Fruit fly (Drosophila melanogaster): ENCODE data around the gene mthl14.

Gene mthl14

DNA sequence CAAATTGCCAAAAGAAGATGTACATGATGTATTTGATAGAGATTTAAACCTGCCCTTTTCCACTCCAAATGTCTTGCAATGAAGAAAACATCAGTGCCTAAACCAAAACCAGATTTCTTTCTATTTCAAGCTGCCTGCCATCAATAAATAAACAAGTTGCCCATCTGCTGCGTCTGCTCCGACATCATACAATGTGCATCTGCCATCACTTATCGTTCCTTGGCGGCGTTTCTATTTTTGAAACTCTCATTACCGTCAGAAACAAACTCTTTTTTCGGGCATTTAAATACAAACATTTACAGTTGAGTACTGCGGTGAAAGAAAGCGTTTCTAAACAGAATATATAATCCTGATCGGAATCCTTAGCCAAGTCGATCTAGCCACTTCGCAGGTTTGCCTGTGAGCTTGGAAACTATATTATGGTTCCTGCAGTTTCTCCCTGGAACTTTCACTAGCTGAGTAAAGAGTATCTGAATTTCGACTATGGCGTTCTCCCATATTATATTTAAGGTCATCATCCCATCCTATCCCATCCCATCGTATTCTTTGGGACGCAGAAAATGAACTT lies 47.6 kb downstream of the mthl14 start (continued):
- 0 out of 2 replicates have a peak, but pooled peaks have one; percentile 8 for TF ChIP-seq CG15336 (GFP tag; IDR thresholded peaks at IDR 0.05)
- peak; percentile 14 for TF ChIP-seq CG32006 (GFP tag; optimal IDR thresholded peaks at IDR 0.05)
- TF ChIP-seq dac (GFP tag; optimal IDR thresholded peaks at IDR 0.05): no peak
- no peak for TF ChIP-seq Eip75B (GFP tag; optimal IDR thresholded peaks at IDR 0.05)

DNA sequence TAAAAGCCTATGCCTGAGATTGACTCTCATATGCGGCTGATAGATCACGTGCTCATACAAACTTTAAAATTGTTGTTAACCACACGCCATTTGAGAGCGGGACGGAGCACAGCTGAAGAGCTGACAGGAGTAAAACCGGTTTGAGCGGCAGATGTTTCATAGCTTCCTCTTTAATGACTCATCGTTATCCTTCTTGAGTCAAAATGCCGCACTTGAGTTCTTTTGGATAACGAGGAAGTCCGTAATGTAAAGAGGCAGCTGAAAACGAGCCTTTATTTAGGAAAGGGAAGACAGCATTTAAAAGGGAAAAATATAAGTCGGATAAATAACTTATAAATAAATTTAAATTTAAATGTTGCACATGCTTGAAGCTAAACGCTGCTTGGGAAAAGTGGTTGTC lies 49.9 kb downstream of the mthl14 start:
- no peak for TF ChIP-seq cyc (GFP tag; optimal IDR thresholded peaks at IDR 0.05)
- TF ChIP-seq ss (GFP tag; optimal IDR thresholded peaks at IDR 0.05): peak in 1 of 2 experiments; percentile 6

DNA sequence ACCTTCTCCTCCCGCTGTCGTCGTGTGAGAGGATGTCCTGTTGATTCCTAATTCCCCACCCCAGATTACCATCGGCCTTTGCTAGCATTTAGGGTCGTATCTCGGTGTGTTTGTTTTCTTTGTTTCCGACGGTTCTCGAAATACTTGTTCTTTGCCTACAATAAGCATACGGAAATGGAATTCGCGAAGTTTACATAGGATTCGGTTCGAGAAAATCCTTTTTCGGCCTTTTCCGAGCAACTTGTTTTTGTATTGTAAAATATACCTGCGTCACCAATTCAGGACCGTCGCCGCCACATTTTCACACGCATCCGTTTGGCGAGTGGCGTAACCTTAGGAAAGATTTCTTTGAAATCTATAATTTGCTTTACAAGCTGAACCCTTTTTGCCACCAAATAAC lies 51.2 kb downstream of the mthl14 start:
- TF ChIP-seq Hr39 (GFP tag; optimal IDR thresholded peaks at IDR 0.05) (no peak), CG7368 (GFP tag; optimal IDR thresholded peaks at IDR 0.05) (no peak), net (GFP tag; optimal IDR thresholded peaks at IDR 0.05) (no peak), CG6276 (GFP tag; optimal IDR thresholded peaks at IDR 0.05) (no peak), OdsH (GFP tag; optimal IDR thresholded peaks at IDR 0.05) (no peak), fd85E (GFP tag; optimal IDR thresholded peaks at IDR 0.05) (no peak), Ets96B (tag; optimal IDR thresholded peaks at IDR 0.05) (no peak), fkh (GFP tag; optimal IDR thresholded peaks at IDR 0.05) (no peak), CG16779 (tag; optimal IDR thresholded peaks at IDR 0.05) (no peak), Eip78C (GFP tag) (no peak), acj6 (GFP tag; optimal IDR thresholded peaks at IDR 0.05) (no peak), CG3919 (GFP tag; optimal IDR thresholded peaks at IDR 0.05) (no peak), Sox15 (GFP tag; optimal IDR thresholded peaks at IDR 0.05) (no peak)
